Worm (Caenorhabditis elegans) whole organism, L1 larva: ENCODE measurements around the gene DH11.2.
A peak's percentile ranks its signal among the peaks of the same experiment; 100 is the strongest.

Experiments
- C04F5.9 ChIP-seq: sonication (generic microtip); optimal IDR thresholded peaks from 2 replicates; lab custom pipeline; 2016; ENCODE audit warnings: missing genetic modification characterization, missing compliant biosample characterization
- C16A3.4 ChIP-seq: fragments of 150-350 bp; optimal IDR thresholded peaks from 2 replicates; lab custom pipeline; 2014; ENCODE audit warnings: missing biosample characterization, missing genetic modification characterization
- F16B12.6 ChIP-seq: fragments of 150-350 bp; optimal IDR thresholded peaks from 2 replicates; lab custom pipeline; 2014; ENCODE audit warnings: missing biosample characterization, missing genetic modification characterization
- Y116A8C.19 ChIP-seq: sonication (generic microtip); optimal IDR thresholded peaks from 2 replicates; lab custom pipeline; 2016; ENCODE audit warnings: missing compliant biosample characterization, missing genetic modification characterization, borderline replicate concordance
- blmp-1 ChIP-seq: fragments of 150-350 bp; optimal IDR thresholded peaks from 2 replicates; lab custom pipeline; 2014; ENCODE audit warnings: missing biosample characterization, missing genetic modification characterization
- ceh-63 ChIP-seq: fragments of 200-800 bp; sonication (Bioruptor generic); optimal IDR thresholded peaks from 2 replicates; lab custom pipeline; 2018; ENCODE audit warnings: mild to moderate bottlenecking, missing genetic modification characterization, missing compliant biosample characterization
- ceh-82 ChIP-seq, 3 experiments: fragments of 150-350 bp in 1 of 3; sonication (generic microtip) in 2 of 3; optimal IDR thresholded peaks; 2 replicates each; lab custom pipeline; 2014 to 2017; ENCODE audit warnings: missing biosample characterization in 3 of 3, missing genetic modification characterization in 3 of 3
- ces-1 ChIP-seq: fragments of 150-350 bp; optimal IDR thresholded peaks from 2 replicates; lab custom pipeline; 2014; ENCODE audit warnings: missing biosample characterization, missing genetic modification reagents, missing genetic modification characterization
- dpl-1 ChIP-seq, 3 experiments: fragments of 150-350 bp in 2 of 3; sonication (generic microtip) in 1 of 3; optimal IDR thresholded peaks; 2 replicates each; lab custom pipeline; 2014 to 2017; ENCODE audit warnings: missing biosample characterization in 3 of 3, missing genetic modification characterization in 3 of 3, missing genetic modification reagents in 3 of 3
- dsc-1 ChIP-seq: sonication (generic microtip); optimal IDR thresholded peaks from 2 replicates; lab custom pipeline; 2016; ENCODE audit warnings: mild to moderate bottlenecking, missing genetic modification characterization, missing compliant biosample characterization
- egl-13 ChIP-seq: sonication (generic microtip); optimal IDR thresholded peaks from 2 replicates; lab custom pipeline; 2016; ENCODE audit warnings: missing genotype, missing genetic modification reagents, missing genetic modification characterization, missing compliant biosample characterization
- egl-27 ChIP-seq, 2 experiments: fragments of 150-350 bp in 1 of 2; sonication (generic microtip); optimal IDR thresholded peaks; 3 replicates each; lab custom pipeline; 2017 to 2018; ENCODE audit warnings: missing biosample characterization in 2 of 2, missing genetic modification characterization in 2 of 2, missing genetic modification reagents in 2 of 2
- elt-3 ChIP-seq, 6 experiments: fragments of 150-350 bp in 1 of 6; sonication (generic microtip); optimal IDR thresholded peaks; 2 replicates each; lab custom pipeline; 2017 to 2018; ENCODE audit warnings: missing biosample characterization in 6 of 6, missing genetic modification characterization in 6 of 6, inconsistent platforms in 1 of 6
- ets-5 ChIP-seq: fragments of 200-800 bp; sonication (Bioruptor generic); IDR thresholded peaks from 2 replicates; pipeline ENCODE4 v1.3.6; 2022; ENCODE audit warnings: missing genetic modification characterization, missing compliant biosample characterization
- fkh-4 ChIP-seq: sonication (generic microtip); optimal IDR thresholded peaks from 2 replicates; lab custom pipeline; 2016; ENCODE audit warnings: missing compliant biosample characterization, missing genetic modification characterization, borderline replicate concordance
- fkh-8 ChIP-seq: sonication (generic microtip); optimal IDR thresholded peaks from 2 replicates; lab custom pipeline; 2016; ENCODE audit warnings: mild to moderate bottlenecking, missing genetic modification characterization, missing compliant biosample characterization
- fos-1 ChIP-seq: fragments of 150-350 bp; optimal IDR thresholded peaks from 2 replicates; lab custom pipeline; 2014; ENCODE audit warnings: missing biosample characterization, missing genetic modification characterization
- grh-1 ChIP-seq: fragments of 200-800 bp; sonication (Bioruptor generic); IDR thresholded peaks from 2 replicates; pipeline ENCODE4 v1.3.6; 2022; ENCODE audit warnings: missing genetic modification reagents, missing genetic modification characterization, missing compliant biosample characterization
- hlh-17 ChIP-seq: fragments of 200-800 bp; sonication (Bioruptor generic); optimal IDR thresholded peaks from 2 replicates; lab custom pipeline; 2018; ENCODE audit warnings: missing genetic modification characterization, mild to moderate bottlenecking, missing compliant biosample characterization, moderate library complexity, borderline replicate concordance
- hlh-4 ChIP-seq: sonication (generic microtip); optimal IDR thresholded peaks from 2 replicates; lab custom pipeline; 2016; ENCODE audit warnings: mild to moderate bottlenecking, missing genetic modification characterization, missing compliant biosample characterization
- hpl-2 ChIP-seq: fragments of 150-350 bp; optimal IDR thresholded peaks from 2 replicates; lab custom pipeline; 2014; ENCODE audit warnings: missing biosample characterization, missing genetic modification reagents, missing genetic modification characterization
- jun-1 ChIP-seq: fragments of 150-350 bp; optimal IDR thresholded peaks from 2 replicates; lab custom pipeline; 2014; ENCODE audit warnings: missing biosample characterization, missing genetic modification reagents, missing genetic modification characterization
- lin-14 ChIP-seq: fragments of 200-800 bp; sonication (Bioruptor generic); optimal IDR thresholded peaks from 2 replicates; lab custom pipeline; 2018; ENCODE audit warnings: mild to moderate bottlenecking, missing genetic modification characterization, moderate library complexity, missing compliant biosample characterization
- lin-35 ChIP-seq, 2 experiments: fragments of 150-350 bp; optimal IDR thresholded peaks; 2 replicates each; lab custom pipeline; 2014; ENCODE audit warnings: missing biosample characterization in 2 of 2, missing genetic modification characterization in 2 of 2, missing genetic modification reagents in 2 of 2
- mab-9 ChIP-seq: fragments of 200-800 bp; sonication (Bioruptor generic); IDR thresholded peaks from 2 replicates; pipeline ENCODE4 v1.3.6; 2022; ENCODE audit warnings: missing genetic modification reagents, missing genetic modification characterization, missing compliant biosample characterization
- mdl-1 ChIP-seq, 2 experiments: fragments of 150-350 bp; optimal IDR thresholded peaks; 2 replicates each; lab custom pipeline; 2014 to 2017; ENCODE audit warnings: missing biosample characterization in 2 of 2, missing genetic modification characterization in 2 of 2, inconsistent platforms in 1 of 2
- mep-1 ChIP-seq: fragments of 150-350 bp; optimal IDR thresholded peaks from 2 replicates; lab custom pipeline; 2014; ENCODE audit warnings: missing biosample characterization, missing genetic modification characterization
- nhr-11 ChIP-seq: fragments of 150-350 bp; optimal IDR thresholded peaks from 2 replicates; lab custom pipeline; 2014; ENCODE audit warnings: missing biosample characterization, missing genetic modification characterization
- nhr-12 ChIP-seq: sonication (generic microtip); optimal IDR thresholded peaks from 2 replicates; lab custom pipeline; 2017; ENCODE audit warnings: missing biosample characterization, missing genetic modification characterization
- nhr-19 ChIP-seq: fragments of 200-800 bp; sonication (Bioruptor generic); conservative IDR thresholded peaks from 2 replicates; pipeline ENCODE4 v1.3.6; 2022; ENCODE audit warnings: missing genetic modification characterization, missing compliant biosample characterization
- nhr-47 ChIP-seq: sonication (generic microtip); optimal IDR thresholded peaks from 2 replicates; lab custom pipeline; 2016; ENCODE audit warnings: mild to moderate bottlenecking, missing genetic modification characterization, moderate library complexity, missing compliant biosample characterization
- nhr-71 ChIP-seq: sonication (generic microtip); optimal IDR thresholded peaks from 2 replicates; lab custom pipeline; 2016; ENCODE audit warnings: mild to moderate bottlenecking, missing genetic modification characterization, moderate library complexity, missing compliant biosample characterization
- nhr-76 ChIP-seq: sonication (generic microtip); optimal IDR thresholded peaks from 2 replicates; lab custom pipeline; 2017; ENCODE audit warnings: missing biosample characterization, missing genetic modification characterization
- nhr-84 ChIP-seq: sonication (generic microtip); optimal IDR thresholded peaks from 2 replicates; lab custom pipeline; 2017; ENCODE audit warnings: missing biosample characterization, missing genetic modification characterization
- nhr-85 ChIP-seq: sonication (generic microtip); peaks from one replicate; lab custom pipeline; 2016; ENCODE audit warnings: missing genetic modification characterization, inconsistent platforms, missing compliant biosample characterization
- pag-3 ChIP-seq: sonication (generic microtip); optimal IDR thresholded peaks from 2 replicates; lab custom pipeline; 2017; ENCODE audit warnings: missing genetic modification characterization, mild to moderate bottlenecking, missing compliant biosample characterization, antibody characterized with exemption, borderline replicate concordance; ENCODE audit not compliant: insufficient read depth
- pax-3 ChIP-seq: fragments of 200-800 bp; sonication (Bioruptor generic); optimal IDR thresholded peaks from 2 replicates; lab custom pipeline; 2018; ENCODE audit warnings: mild to moderate bottlenecking, missing genetic modification characterization, moderate library complexity, missing compliant biosample characterization
- pqm-1 ChIP-seq: sonication (generic microtip); optimal IDR thresholded peaks from 3 replicates; lab custom pipeline; 2017; ENCODE audit warnings: missing biosample characterization, missing genetic modification characterization
- skn-1 ChIP-seq: fragments of 150-350 bp; optimal IDR thresholded peaks from 2 replicates; lab custom pipeline; 2014; ENCODE audit warnings: missing biosample characterization, missing genetic modification characterization
- snpc-4 ChIP-seq: fragments of 150-350 bp; optimal IDR thresholded peaks from 2 replicates; lab custom pipeline; 2014; ENCODE audit warnings: missing biosample characterization, missing genetic modification characterization
- snu-23 ChIP-seq: sonication (generic microtip); optimal IDR thresholded peaks from 2 replicates; lab custom pipeline; 2016; ENCODE audit warnings: missing genetic modification characterization, missing compliant biosample characterization
- swsn-7 ChIP-seq: sonication (generic microtip); optimal IDR thresholded peaks from 2 replicates; lab custom pipeline; 2016; ENCODE audit warnings: missing genetic modification characterization, missing compliant biosample characterization
- tbx-2 ChIP-seq: sonication (generic microtip); optimal IDR thresholded peaks from 2 replicates; lab custom pipeline; 2016; ENCODE audit warnings: missing genetic modification characterization, missing compliant biosample characterization
- tlp-1 ChIP-seq: fragments of 150-350 bp; optimal IDR thresholded peaks from 2 replicates; lab custom pipeline; 2014; ENCODE audit warnings: missing biosample characterization, missing genetic modification characterization
- unc-130 ChIP-seq: fragments of 150-350 bp; optimal IDR thresholded peaks from 2 replicates; lab custom pipeline; 2017; ENCODE audit warnings: missing biosample characterization, missing genetic modification characterization, inconsistent platforms
- unc-98 ChIP-seq: fragments of 200-800 bp; sonication (Bioruptor generic); IDR thresholded peaks from 2 replicates; pipeline ENCODE4 v1.3.6; 2022; ENCODE audit warnings: missing genetic modification characterization, missing compliant biosample characterization
- vab-15 ChIP-seq: sonication (generic microtip); optimal IDR thresholded peaks from 2 replicates; lab custom pipeline; 2017; ENCODE audit warnings: missing genotype, mild to moderate bottlenecking, missing genetic modification characterization, missing compliant biosample characterization
- xbp-1 ChIP-seq: sonication (generic microtip); optimal IDR thresholded peaks from 2 replicates; lab custom pipeline; 2016; ENCODE audit warnings: missing genetic modification characterization, missing compliant biosample characterization
- zip-4 ChIP-seq: fragments of 200-800 bp; sonication (Bioruptor generic); optimal IDR thresholded peaks from 2 replicates; lab custom pipeline; 2018; ENCODE audit warnings: mild to moderate bottlenecking, missing genetic modification characterization, moderate library complexity, missing compliant biosample characterization
- ztf-4 ChIP-seq: fragments of 150-350 bp; optimal IDR thresholded peaks from 2 replicates; lab custom pipeline; 2014; ENCODE audit warnings: missing biosample characterization, missing genetic modification characterization

The DH11.2 gene

ce11 chrII:8008334-8008733 lies 4.3 kb upstream of the DH11.2 start, which contains the start of gene glna-2:
glna-2 (plus strand) TSS chrII:8008634.
- TF ChIP-seq snu-23 (GFP tag; lab: Kevin White, UChicago): no peak
- TF ChIP-seq mab-9: no peak
- TF ChIP-seq ztf-4: no peak
- TF ChIP-seq F16B12.6 (tag; lab: Kevin White, UChicago): no peak
- TF ChIP-seq nhr-11: no peak
- no peak for TF ChIP-seq hlh-4 (tag; lab: Kevin White, UChicago)
- no peak for TF ChIP-seq xbp-1 (tag; lab: Kevin White, UChicago)
- TF ChIP-seq lin-35 (GFP tag; optimal IDR thresholded peaks at IDR 0.05; lab: Kevin White, UChicago): no peak
- TF ChIP-seq nhr-76: no peak
- TF ChIP-seq C16A3.4: no peak
- TF ChIP-seq nhr-19: no peak
- no peak for TF ChIP-seq hpl-2 (GFP tag; lab: Kevin White, UChicago)
- no peak for TF ChIP-seq tlp-1 (tag; lab: Kevin White, UChicago)
- no peak for TF ChIP-seq ces-1
- TF ChIP-seq nhr-84: no peak
- TF ChIP-seq pax-3 (tag; lab: Kevin White, UChicago): no peak
- no peak for TF ChIP-seq pag-3 (tag; lab: Kevin White, UChicago)
- TF ChIP-seq snpc-4: no peak
- no peak for TF ChIP-seq lin-14 (GFP tag; lab: Kevin White, UChicago)
- no peak for TF ChIP-seq ets-5 (GFP tag; lab: Robert Waterston, UW)

- TF ChIP-seq unc-98 (GFP tag; lab: Robert Waterston, UW) (no peak), unc-130 (tag; lab: Kevin White, UChicago) (no peak), fos-1 (no peak), elt-3 (tag; optimal IDR thresholded peaks at IDR 0.05; lab: Kevin White, UChicago) (peak in 4 of 6 experiments; percentile 5 to 45 (median 30)), nhr-85 (peak; percentile 81), egl-13 (no peak), grh-1 (GFP tag; lab: Robert Waterston, UW) (no peak), ces-1 (no peak), swsn-7 (tag; lab: Kevin White, UChicago) (peak; percentile 42), zip-4 (no peak), mep-1 (peak; percentile 42), lin-35 (GFP tag; optimal IDR thresholded peaks at IDR 0.05; lab: Kevin White, UChicago) (peak in 1 of 2 experiments; percentile 30), fkh-8 (tag; lab: Kevin White, UChicago) (no peak), skn-1 (tag; lab: Kevin White, UChicago) (no peak), pag-3 (tag; lab: Kevin White, UChicago) (no peak), ceh-63 (GFP tag; lab: Kevin White, UChicago) (no peak), pqm-1 (tag; lab: Kevin White, UChicago) (no peak), nhr-84 (no peak), hlh-4 (tag; lab: Kevin White, UChicago) (no peak), mdl-1 (tag; optimal IDR thresholded peaks at IDR 0.05; lab: Kevin White, UChicago) (peak in 1 of 2 experiments; percentile 51), ztf-4 (peak; percentile 16), nhr-47 (tag; lab: Kevin White, UChicago) (no peak), C04F5.9 (tag; lab: Kevin White, UChicago) (no peak), fkh-4 (tag; lab: Kevin White, UChicago) (no peak), dpl-1 (GFP tag; optimal IDR thresholded peaks at IDR 0.05; lab: Kevin White, UChicago) (peak in 1 of 3 experiments; percentile 22), xbp-1 (tag; lab: Kevin White, UChicago) (no peak), dsc-1 (no peak), egl-27 (tag; optimal IDR thresholded peaks at IDR 0.05; lab: Kevin White, UChicago) (no peak), blmp-1 (tag; lab: Kevin White, UChicago) (no peak), ceh-82 (tag; optimal IDR thresholded peaks at IDR 0.05; lab: Kevin White, UChicago) (no peak), jun-1 (no peak), nhr-11 (no peak), tbx-2 (tag; lab: Kevin White, UChicago) (peak; percentile 33), Y116A8C.19 (no peak), vab-15 (tag; lab: Kevin White, UChicago) (no peak), nhr-12 (tag; lab: Kevin White, UChicago) (no peak), nhr-71 (tag; lab: Kevin White, UChicago) (peak; percentile 28), pax-3 (tag; lab: Kevin White, UChicago) (no peak), hlh-17 (GFP tag; lab: Kevin White, UChicago) (no peak), nhr-19 (peak; percentile 5; the same call in 1 of the 2 replicates)
Measured at ce11 chrII:8015483-8015938, 2.9 kb downstream of the DH11.2 start.
